Worm (Caenorhabditis elegans) whole organism, early embryonic: Measurements from ENCODE around the gene C39E9.12.

Experiments used
- B0310.2 ChIP-seq: sonication (generic microtip); optimal IDR thresholded peaks from 2 replicates; lab custom pipeline; 2016; ENCODE audit warnings: mild to moderate bottlenecking, missing genetic modification characterization, missing compliant biosample characterization
- F13C5.2 ChIP-seq: sonication (generic microtip); optimal IDR thresholded peaks from 2 replicates; lab custom pipeline; 2017; ENCODE audit warnings: mild to moderate bottlenecking, missing genetic modification characterization, inconsistent platforms, missing compliant biosample characterization
- aly-1 ChIP-seq: sonication (generic microtip); optimal IDR thresholded peaks from 2 replicates; lab custom pipeline; 2016; ENCODE audit warnings: missing genetic modification characterization, missing compliant biosample characterization
- ama-1 ChIP-seq: fragments of 150-350 bp; optimal IDR thresholded peaks from 2 replicates; lab custom pipeline; 2014
- ceh-13 ChIP-seq: fragments of 200-800 bp; sonication (Bioruptor generic); optimal IDR thresholded peaks from 2 replicates; lab custom pipeline; 2018; ENCODE audit warnings: mild to moderate bottlenecking, missing genetic modification characterization, missing compliant biosample characterization
- ceh-36 ChIP-seq: sonication (generic microtip); optimal IDR thresholded peaks from 2 replicates; lab custom pipeline; 2016; ENCODE audit warnings: missing genetic modification characterization, inconsistent platforms, missing compliant biosample characterization
- ets-7 ChIP-seq: sonication (generic microtip); optimal IDR thresholded peaks from 2 replicates; lab custom pipeline; 2016; ENCODE audit warnings: missing genotype, missing genetic modification characterization, missing compliant biosample characterization
- flt-1 ChIP-seq: fragments of 200-800 bp; sonication (Bioruptor generic); IDR thresholded peaks from 2 replicates; pipeline ENCODE4 v1.3.6; 2022; ENCODE audit warnings: missing genetic modification characterization, missing compliant biosample characterization
- hmbx-1 ChIP-seq: sonication (generic microtip); optimal IDR thresholded peaks from 2 replicates; lab custom pipeline; 2016; ENCODE audit warnings: mild to moderate bottlenecking, missing genetic modification characterization, missing compliant biosample characterization
- hmg-4 ChIP-seq: fragments of 200-800 bp; sonication (Bioruptor generic); optimal IDR thresholded peaks from 2 replicates; lab custom pipeline; 2018; ENCODE audit warnings: mild to moderate bottlenecking, missing genetic modification characterization, missing compliant biosample characterization
- hnd-1 ChIP-seq: sonication (generic microtip); optimal IDR thresholded peaks from 2 replicates; lab custom pipeline; 2016; ENCODE audit warnings: missing genetic modification characterization, missing compliant biosample characterization
- pes-1 ChIP-seq: fragments of 200-800 bp; sonication (Bioruptor generic); IDR thresholded peaks from 2 replicates; pipeline ENCODE4 v1.3.6; 2022; ENCODE audit warnings: missing genetic modification reagents, missing genetic modification characterization, missing compliant biosample characterization
- scrt-1 ChIP-seq: fragments of 200-800 bp; sonication (Bioruptor generic); IDR thresholded peaks from 2 replicates; pipeline ENCODE4 v1.3.6; 2022; ENCODE audit warnings: missing genetic modification characterization, missing compliant biosample characterization
- sea-1 ChIP-seq: fragments of 200-800 bp; sonication (Bioruptor generic); conservative IDR thresholded peaks from 2 replicates; pipeline ENCODE4 v1.3.6; 2022; ENCODE audit warnings: missing genetic modification characterization, missing compliant biosample characterization
- tbx-11 ChIP-seq: fragments of 200-800 bp; sonication (Bioruptor generic); IDR thresholded peaks from 2 replicates; pipeline ENCODE4 v1.3.6; 2022; ENCODE audit warnings: missing genetic modification characterization, missing compliant biosample characterization
- tbx-37 ChIP-seq: fragments of 200-800 bp; sonication (Bioruptor generic); conservative IDR thresholded peaks from 2 replicates; pipeline ENCODE4 v1.3.6; 2022; ENCODE audit warnings: missing genetic modification reagents, missing genetic modification characterization, missing compliant biosample characterization
- tra-4 ChIP-seq: sonication (generic microtip); optimal IDR thresholded peaks from 2 replicates; lab custom pipeline; 2017; ENCODE audit warnings: missing genetic modification characterization, missing compliant biosample characterization

C39E9.12 gene

ce11 chrIV:13104900-13105299, 11.1 kb downstream of the C39E9.12 start, which contains the start of gene rde-11:
Gene rde-11, plus strand, starts transcription at chrIV:13105200.
- TF ChIP-seq hnd-1 = no peak

- TF ChIP-seq aly-1 (tag; lab: Kevin White, UChicago) (no peak), B0310.2 (tag; lab: Kevin White, UChicago) (no peak), hnd-1 (no peak), hmg-4 (GFP tag; lab: Kevin White, UChicago) (no peak), sea-1 (GFP tag; lab: Robert Waterston, UW) (no peak), ceh-13 (no peak), scrt-1 (no peak), ceh-36 (tag; lab: Kevin White, UChicago) (no peak), pes-1 (GFP tag; lab: Robert Waterston, UW) (no peak), hmbx-1 (tag; lab: Kevin White, UChicago) (no peak), ets-7 (tag; lab: Kevin White, UChicago) (no peak), ama-1 (no peak), tbx-37 (GFP tag; lab: Robert Waterston, UW) (no peak), F13C5.2 (tag; lab: Kevin White, UChicago) (no peak), flt-1 (no peak), tra-4 (no peak)
These were observed 13.6 kb downstream of the C39E9.12 start, which contains the start of gene B0564.2 for ce11 chrIV:13107359-13107758. Gene B0564.2, plus strand, starts transcription at chrIV:13107659.

DNA sequence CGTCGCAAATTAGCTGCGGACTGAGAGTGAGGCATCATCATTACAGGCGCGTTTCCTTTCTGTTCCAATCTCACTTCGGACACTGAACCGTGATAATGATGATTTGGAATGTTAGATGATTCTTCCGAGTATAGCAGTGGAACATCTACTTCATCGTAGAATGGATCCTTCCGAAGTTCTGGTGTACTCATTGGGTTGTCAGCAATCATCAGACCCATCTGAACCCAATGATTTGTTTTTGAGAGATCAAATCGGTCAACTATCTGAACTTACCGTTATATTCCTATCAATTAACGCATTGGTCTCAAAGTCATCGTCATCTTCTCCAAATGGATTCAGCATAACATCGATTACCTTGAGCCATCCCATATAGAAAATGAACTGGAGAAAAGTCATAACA, 14.6 kb downstream of the C39E9.12 start:
- TF ChIP-seq ceh-13 = no peak

- TF ChIP-seq hmg-4 (GFP tag; lab: Kevin White, UChicago) = no peak
- no peak for TF ChIP-seq flt-1
- no peak for TF ChIP-seq hnd-1
- no peak for TF ChIP-seq scrt-1
- no peak for TF ChIP-seq ceh-13
These were observed 15.9 kb downstream of the C39E9.12 start, which contains the start of gene best-1 for ce11 chrIV:13109751-13110150. Gene best-1, minus strand, starts transcription at chrIV:13109779.

- no peak for TF ChIP-seq tbx-37 (GFP tag; lab: Robert Waterston, UW)
- no peak for TF ChIP-seq B0310.2 (tag; lab: Kevin White, UChicago)
- no peak for TF ChIP-seq ets-7 (tag; lab: Kevin White, UChicago)
- no peak for TF ChIP-seq tbx-11 (GFP tag; lab: Robert Waterston, UW)
- TF ChIP-seq F13C5.2 (tag; lab: Kevin White, UChicago) = no peak
- no peak for TF ChIP-seq ama-1
- no peak for TF ChIP-seq scrt-1
- TF ChIP-seq flt-1 = no peak
- TF ChIP-seq sea-1 (GFP tag; lab: Robert Waterston, UW) = no peak
- TF ChIP-seq hnd-1 = no peak
- TF ChIP-seq ceh-13 = no peak
- no peak for TF ChIP-seq aly-1 (tag; lab: Kevin White, UChicago)
- no peak for TF ChIP-seq pes-1 (GFP tag; lab: Robert Waterston, UW)
- TF ChIP-seq ceh-36 (tag; lab: Kevin White, UChicago) = no peak
- TF ChIP-seq hmg-4 (GFP tag; lab: Kevin White, UChicago) = no peak
These were observed 17.1 kb downstream of the C39E9.12 start for ce11 chrIV:13110876-13111275.

- no peak for TF ChIP-seq hmg-4 (GFP tag; lab: Kevin White, UChicago)
- TF ChIP-seq tbx-37 (GFP tag; lab: Robert Waterston, UW) = no peak
- no peak for TF ChIP-seq tbx-11 (GFP tag; lab: Robert Waterston, UW)
- TF ChIP-seq F13C5.2 (tag; lab: Kevin White, UChicago) = no peak
These were observed 19.2 kb downstream of the C39E9.12 start, which contains the start of gene best-2 for ce11 chrIV:13112982-13113381. Gene best-2, minus strand, starts transcription at chrIV:13113082.

- TF ChIP-seq ceh-13 (no peak), ets-7 (tag; lab: Kevin White, UChicago) (no peak), B0310.2 (tag; lab: Kevin White, UChicago) (no peak), sea-1 (GFP tag; lab: Robert Waterston, UW) (no peak), scrt-1 (no peak), hmg-4 (GFP tag; lab: Kevin White, UChicago) (no peak), tra-4 (no peak), ama-1 (no peak)
These were observed 22.9 kb downstream of the C39E9.12 start for ce11 chrIV:13116679-13117078.

DNA sequence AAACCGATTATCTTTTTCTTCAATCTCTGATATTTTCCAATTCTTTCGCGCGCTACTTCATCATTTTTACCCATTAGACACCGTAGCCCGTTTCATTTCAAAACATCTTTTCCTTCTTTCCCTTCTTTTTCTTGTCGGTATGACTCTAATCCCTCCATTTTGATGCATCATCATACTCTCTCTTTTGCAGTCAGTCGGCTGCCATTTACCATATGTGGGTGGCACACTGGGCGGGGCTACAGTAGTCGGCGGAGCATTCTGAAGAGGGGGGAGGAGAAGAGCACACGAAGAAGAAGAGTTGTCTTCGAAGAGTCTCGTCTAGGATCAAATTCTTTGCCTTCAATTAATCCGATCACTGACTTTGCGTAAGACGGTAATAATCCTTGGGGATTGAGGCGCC, 25.0 kb downstream of the C39E9.12 start, which contains the start of gene unc-30:
Gene unc-30, plus strand, starts transcription at position 184 of the 400 bp plus-strand sequence.
- TF ChIP-seq ceh-36 (tag; lab: Kevin White, UChicago) = peak; percentile 63
- no peak for TF ChIP-seq flt-1
- TF ChIP-seq pes-1 (GFP tag; lab: Robert Waterston, UW) = no peak
- no peak for TF ChIP-seq tbx-37 (GFP tag; lab: Robert Waterston, UW)
- no peak for TF ChIP-seq ets-7 (tag; lab: Kevin White, UChicago)

- no peak for TF ChIP-seq tbx-11 (GFP tag; lab: Robert Waterston, UW)
- no peak for TF ChIP-seq ceh-13
- no peak for TF ChIP-seq ama-1
- TF ChIP-seq sea-1 (GFP tag; lab: Robert Waterston, UW) = no peak
- no peak for TF ChIP-seq hmbx-1 (tag; lab: Kevin White, UChicago)
- no peak for TF ChIP-seq scrt-1
- no peak for TF ChIP-seq ets-7 (tag; lab: Kevin White, UChicago)
- no peak for TF ChIP-seq B0310.2 (tag; lab: Kevin White, UChicago)
- TF ChIP-seq pes-1 (GFP tag; lab: Robert Waterston, UW) = no peak
- TF ChIP-seq aly-1 (tag; lab: Kevin White, UChicago) = no peak
- TF ChIP-seq ceh-36 (tag; lab: Kevin White, UChicago) = no peak
- TF ChIP-seq tra-4 = no peak
These were observed 27.6 kb downstream of the C39E9.12 start for ce11 chrIV:13121396-13121795.
